Worm (Caenorhabditis elegans) whole organism, early embryonic: ENCODE measurements around the gene Y39A3B.1.

Experiments
- F13C5.2 ChIP-seq: sonication (generic microtip); optimal IDR thresholded peaks from 2 replicates; lab custom pipeline; 2017; ENCODE audit warnings: mild to moderate bottlenecking, missing genetic modification characterization, inconsistent platforms, missing compliant biosample characterization
- ama-1 ChIP-seq: fragments of 150-350 bp; optimal IDR thresholded peaks from 2 replicates; lab custom pipeline; 2014
- flt-1 ChIP-seq: fragments of 200-800 bp; sonication (Bioruptor generic); IDR thresholded peaks from 2 replicates; pipeline ENCODE4 v1.3.6; 2022; ENCODE audit warnings: missing genetic modification characterization, missing compliant biosample characterization
- hmbx-1 ChIP-seq: sonication (generic microtip); optimal IDR thresholded peaks from 2 replicates; lab custom pipeline; 2016; ENCODE audit warnings: mild to moderate bottlenecking, missing genetic modification characterization, missing compliant biosample characterization
- hmg-4 ChIP-seq: fragments of 200-800 bp; sonication (Bioruptor generic); optimal IDR thresholded peaks from 2 replicates; lab custom pipeline; 2018; ENCODE audit warnings: mild to moderate bottlenecking, missing genetic modification characterization, missing compliant biosample characterization
- hnd-1 ChIP-seq: sonication (generic microtip); optimal IDR thresholded peaks from 2 replicates; lab custom pipeline; 2016; ENCODE audit warnings: missing genetic modification characterization, missing compliant biosample characterization
- pes-1 ChIP-seq: fragments of 200-800 bp; sonication (Bioruptor generic); IDR thresholded peaks from 2 replicates; pipeline ENCODE4 v1.3.6; 2022; ENCODE audit warnings: missing genetic modification reagents, missing genetic modification characterization, missing compliant biosample characterization
- sea-1 ChIP-seq: fragments of 200-800 bp; sonication (Bioruptor generic); conservative IDR thresholded peaks from 2 replicates; pipeline ENCODE4 v1.3.6; 2022; ENCODE audit warnings: missing genetic modification characterization, missing compliant biosample characterization
- tbx-11 ChIP-seq: fragments of 200-800 bp; sonication (Bioruptor generic); IDR thresholded peaks from 2 replicates; pipeline ENCODE4 v1.3.6; 2022; ENCODE audit warnings: missing genetic modification characterization, missing compliant biosample characterization
- tbx-37 ChIP-seq: fragments of 200-800 bp; sonication (Bioruptor generic); conservative IDR thresholded peaks from 2 replicates; pipeline ENCODE4 v1.3.6; 2022; ENCODE audit warnings: missing genetic modification reagents, missing genetic modification characterization, missing compliant biosample characterization
- tra-4 ChIP-seq: sonication (generic microtip); optimal IDR thresholded peaks from 2 replicates; lab custom pipeline; 2017; ENCODE audit warnings: missing genetic modification characterization, missing compliant biosample characterization

- TF ChIP-seq flt-1 (GFP tag; lab: Robert Waterston, UW) = no peak
- TF ChIP-seq sea-1 (GFP tag; lab: Robert Waterston, UW) = no peak
- no peak for TF ChIP-seq hmbx-1 (tag; lab: Kevin White, UChicago)
- no peak for TF ChIP-seq pes-1 (GFP tag; lab: Robert Waterston, UW)
- TF ChIP-seq ama-1 (lab: Kevin White, UChicago) = no peak
- no peak for TF ChIP-seq hmg-4 (GFP tag; lab: Kevin White, UChicago)
- TF ChIP-seq tra-4 (tag; lab: Kevin White, UChicago) = no peak
- no peak for TF ChIP-seq tbx-37 (GFP tag; lab: Robert Waterston, UW)
- TF ChIP-seq tbx-11 (GFP tag; lab: Robert Waterston, UW) = no peak
- TF ChIP-seq F13C5.2 (tag; lab: Kevin White, UChicago) = no peak
- no peak for TF ChIP-seq hnd-1 (tag; lab: Kevin White, UChicago)
Measured at ce11 chrIII:2054084-2054483, 48.3 kb downstream of the Y39A3B.1 start, which contains the start of gene M01E10.3.
